Fruit fly (Drosophila melanogaster) whole organism, pupa: Measurements from ENCODE around the gene CG13113.

Experiments used
- CG34367 ChIP-seq: fragments of 200-800 bp; sonication (Bioruptor generic); optimal IDR thresholded peaks from 2 replicates; lab custom pipeline; 2018; ENCODE audit warnings: missing biosample characterization, mild to moderate bottlenecking, missing genetic modification characterization
- CG8301 ChIP-seq: fragments of 200-800 bp; sonication (Bioruptor generic); optimal IDR thresholded peaks from 2 replicates; lab custom pipeline; 2018; ENCODE audit warnings: missing biosample characterization, mild to moderate bottlenecking, missing genetic modification characterization
- D1 ChIP-seq: fragments of 200-800 bp; sonication (Bioruptor generic); optimal IDR thresholded peaks from 2 replicates; lab custom pipeline; 2018; ENCODE audit warnings: missing biosample characterization, mild to moderate bottlenecking, missing genetic modification characterization, moderate library complexity
- EcR ChIP-seq: fragments of 200-800 bp; sonication (Bioruptor generic); optimal IDR thresholded peaks from 3 replicates; lab custom pipeline; 2019; ENCODE audit warnings: missing biosample characterization, missing genetic modification characterization, mild to moderate bottlenecking, moderate library complexity, missing genetic modification reagents
- Ets98B ChIP-seq: fragments of 200-800 bp; sonication (Bioruptor generic); IDR thresholded peaks from 2 replicates; pipeline ENCODE4 v1.3.6; 2022; ENCODE audit warnings: missing biosample characterization, missing genetic modification characterization
- Snoo ChIP-seq: fragments of 200-800 bp; sonication (Bioruptor generic); optimal IDR thresholded peaks from 3 replicates; lab custom pipeline; 2017; ENCODE audit warnings: missing biosample characterization, mild to moderate bottlenecking, missing genetic modification characterization, inconsistent platforms

DNA sequence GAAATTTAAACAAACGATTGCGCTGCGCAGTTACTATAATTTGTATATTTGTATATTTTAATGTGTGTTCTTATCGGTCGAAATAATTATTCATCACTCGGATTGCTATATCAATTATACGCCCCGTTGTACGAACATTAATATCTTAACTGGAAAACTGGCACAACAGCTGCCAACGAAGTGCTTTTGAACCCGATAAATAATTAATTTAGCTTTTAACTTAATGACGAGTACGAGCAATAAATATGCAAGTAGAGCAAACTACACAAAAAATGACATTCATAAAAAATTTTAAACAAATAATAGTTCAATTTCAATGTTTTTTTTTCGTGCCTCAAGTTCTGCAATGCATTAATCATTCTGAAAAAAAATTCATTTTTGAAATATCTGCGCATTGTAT is 43.5 kb upstream of the CG13113 start:
- TF ChIP-seq CG8301 (no peak), Ets98B (no peak), D1 (tag; lab: Kevin White, UChicago) (no peak), CG34367 (tag; lab: Kevin White, UChicago) (no peak), Snoo (tag; lab: Kevin White, UChicago) (no peak), EcR (no peak)
